Fruit fly (Drosophila melanogaster) whole organism, embryonic: ENCODE data around the gene RpL24-like.
A peak's percentile ranks its signal among the peaks of the same experiment; 100 is the strongest.

Experiments
- Atf3 ChIP-seq: fragments of 200-800 bp; sonication (Bioruptor generic); optimal IDR thresholded peaks from 3 replicates; lab custom pipeline; 2016; ENCODE audit warnings: missing biosample characterization, missing genetic modification characterization
- CG10321 ChIP-seq: fragments of 200-800 bp; sonication (Bioruptor generic); IDR thresholded peaks from 2 replicates; pipeline ENCODE4 v1.3.6; 2022; ENCODE audit warnings: missing biosample characterization, missing genetic modification characterization
- CG10543 ChIP-seq: fragments of 200-800 bp; sonication (Bioruptor generic); optimal IDR thresholded peaks from 3 replicates; lab custom pipeline; 2017; ENCODE audit warnings: missing biosample characterization, mild to moderate bottlenecking, missing genetic modification characterization, moderate library complexity
- CG12942 ChIP-seq: fragments of 200-800 bp; sonication (Bioruptor generic); optimal IDR thresholded peaks from 3 replicates; lab custom pipeline; 2016; ENCODE audit warnings: missing biosample characterization, missing genetic modification characterization
- CG13296 ChIP-seq: fragments of 200-800 bp; sonication (Bioruptor generic); optimal IDR thresholded peaks from 3 replicates; lab custom pipeline; 2018; ENCODE audit warnings: missing biosample characterization, mild to moderate bottlenecking, missing genetic modification characterization
- CG1832 ChIP-seq: fragments of 200-800 bp; sonication (Bioruptor generic); optimal IDR thresholded peaks from 2 replicates; lab custom pipeline; 2017; ENCODE audit warnings: missing biosample characterization, mild to moderate bottlenecking, missing genetic modification characterization, inconsistent platforms
- CG2889 ChIP-seq: fragments of 200-800 bp; sonication (Bioruptor generic); IDR thresholded peaks from 3 replicates; pipeline ENCODE4 v1.3.6; 2022; ENCODE audit warnings: missing biosample characterization, missing genetic modification characterization
- CG30431 ChIP-seq: fragments of 200-800 bp; sonication (Bioruptor generic); optimal IDR thresholded peaks from 2 replicates; lab custom pipeline; 2017; ENCODE audit warnings: missing biosample characterization, missing genetic modification characterization
- CG31388 ChIP-seq: fragments of 200-800 bp; sonication (Bioruptor generic); optimal IDR thresholded peaks from 2 replicates; lab custom pipeline; 2016; ENCODE audit warnings: missing biosample characterization, missing genetic modification characterization
- CG32767 ChIP-seq: fragments of 200-800 bp; sonication (Bioruptor generic); IDR thresholded peaks from 2 replicates; pipeline ENCODE4 v1.3.6; 2022; ENCODE audit warnings: missing biosample characterization, missing genetic modification characterization
- CG32772 ChIP-seq: fragments of 200-800 bp; sonication (Bioruptor generic); IDR thresholded peaks from 2 replicates; pipeline ENCODE4 v1.3.6; 2022; ENCODE audit warnings: missing biosample characterization, missing genetic modification characterization
- CG3407 ChIP-seq: fragments of 200-800 bp; sonication (Bioruptor generic); optimal IDR thresholded peaks from 2 replicates; lab custom pipeline; 2018; ENCODE audit warnings: missing biosample characterization, mild to moderate bottlenecking, missing genetic modification characterization
- CG4424 ChIP-seq: fragments of 200-800 bp; sonication (Bioruptor generic); optimal IDR thresholded peaks from 3 replicates; lab custom pipeline; 2016; ENCODE audit warnings: missing biosample characterization, missing genetic modification characterization
- CG6683 ChIP-seq: fragments of 200-800 bp; sonication (Bioruptor generic); optimal IDR thresholded peaks from 2 replicates; lab custom pipeline; 2017; ENCODE audit warnings: missing biosample characterization, mild to moderate bottlenecking, missing genetic modification characterization, missing genetic modification reagents
- CG8281 ChIP-seq: fragments of 200-800 bp; sonication (Bioruptor generic); optimal IDR thresholded peaks from 2 replicates; lab custom pipeline; 2018; ENCODE audit warnings: missing biosample characterization, mild to moderate bottlenecking, missing genetic modification characterization, moderate library complexity
- CG8478 ChIP-seq: fragments of >200 bp; optimal IDR thresholded peaks from 2 replicates; lab custom pipeline; 2018
- CHES-1-like ChIP-seq: fragments of 200-800 bp; sonication (Bioruptor generic); optimal IDR thresholded peaks from 2 replicates; lab custom pipeline; 2016; ENCODE audit warnings: missing biosample characterization, missing genetic modification characterization
- CrebB ChIP-seq: fragments of 200-800 bp; sonication (Bioruptor generic); optimal IDR thresholded peaks from 3 replicates; lab custom pipeline; 2018; ENCODE audit warnings: missing biosample characterization, mild to moderate bottlenecking, missing genetic modification characterization
- Dbx ChIP-seq: fragments of 200-800 bp; sonication (Bioruptor generic); IDR thresholded peaks from 3 replicates; pipeline ENCODE4 v1.3.6; 2022; ENCODE audit warnings: missing biosample characterization, missing genetic modification characterization
- Dll ChIP-seq: fragments of 200-800 bp; sonication (Bioruptor generic); IDR thresholded peaks from 4 replicates; pipeline ENCODE4 v1.3.6; 2022; ENCODE audit warnings: missing biosample characterization, missing genetic modification characterization; ENCODE audit not compliant: partially characterized antibody
- HHEX ChIP-seq: fragments of 200-800 bp; sonication (Bioruptor generic); optimal IDR thresholded peaks from 3 replicates; lab custom pipeline; 2017; ENCODE audit warnings: missing biosample characterization, mild to moderate bottlenecking, missing genetic modification characterization, missing genetic modification reagents
- Hsf ChIP-seq: fragments of 200-800 bp; sonication (Bioruptor generic); optimal IDR thresholded peaks from 3 replicates; lab custom pipeline; 2016; ENCODE audit warnings: missing biosample characterization, missing genetic modification characterization
- Nf-YA ChIP-seq: fragments of 200-800 bp; sonication (Bioruptor generic); IDR thresholded peaks from 2 replicates; pipeline ENCODE4 v1.3.6; 2022; ENCODE audit warnings: missing biosample characterization, missing genetic modification characterization
- Rx ChIP-seq: fragments of 200-800 bp; sonication (Bioruptor generic); IDR thresholded peaks from 2 replicates; pipeline ENCODE4 v1.3.6; 2022; ENCODE audit warnings: missing biosample characterization, missing genetic modification characterization
- Sox102F ChIP-seq: fragments of 200-800 bp; sonication (Bioruptor generic); optimal IDR thresholded peaks from 2 replicates; lab custom pipeline; 2018; ENCODE audit warnings: missing biosample characterization, mild to moderate bottlenecking, missing genetic modification characterization, moderate library complexity
- Ssrp ChIP-seq: fragments of 200-800 bp; sonication (Bioruptor generic); optimal IDR thresholded peaks from 2 replicates; lab custom pipeline; 2018; ENCODE audit warnings: missing biosample characterization, mild to moderate bottlenecking, missing genetic modification characterization, moderate library complexity
- Taf1 ChIP-seq: fragments of 200-800 bp; sonication (Bioruptor generic); IDR thresholded peaks from 2 replicates; pipeline ENCODE4 v1.3.6; 2022; ENCODE audit warnings: missing biosample characterization, missing genetic modification characterization
- YL-1 ChIP-seq: fragments of 200-800 bp; sonication (Bioruptor generic); optimal IDR thresholded peaks from 3 replicates; lab custom pipeline; 2017; ENCODE audit warnings: missing biosample characterization, mild to moderate bottlenecking, missing genetic modification characterization
- al ChIP-seq: fragments of 200-800 bp; sonication (Bioruptor generic); IDR thresholded peaks from 2 replicates; pipeline ENCODE4 v1.3.6; 2022; ENCODE audit warnings: missing biosample characterization, missing genetic modification characterization
- bsh ChIP-seq, 2 experiments: fragments of 200-800 bp; sonication (Bioruptor generic); optimal IDR thresholded peaks; 2 replicates each; lab custom pipeline; 2017 to 2018; ENCODE audit warnings: mild to moderate bottlenecking in 2 of 2, missing biosample characterization in 2 of 2, missing genetic modification characterization in 2 of 2, moderate library complexity in 1 of 2
- btn ChIP-seq: fragments of 200-800 bp; sonication (Bioruptor generic); optimal IDR thresholded peaks from 2 replicates; lab custom pipeline; 2016; ENCODE audit warnings: missing biosample characterization, missing genetic modification characterization
- chinmo ChIP-seq: fragments of 200-800 bp; sonication (Bioruptor generic); IDR thresholded peaks from 4 replicates; pipeline ENCODE4 v1.3.6; 2022; ENCODE audit warnings: missing biosample characterization, missing genetic modification characterization; ENCODE audit not compliant: partially characterized antibody
- dmrt99B ChIP-seq: fragments of 200-800 bp; sonication (Bioruptor generic); optimal IDR thresholded peaks from 2 replicates; lab custom pipeline; 2018; ENCODE audit warnings: missing biosample characterization, mild to moderate bottlenecking, missing genetic modification characterization, moderate library complexity
- emc ChIP-seq: fragments of 200-800 bp; sonication (Bioruptor generic); optimal IDR thresholded peaks from 2 replicates; lab custom pipeline; 2016; ENCODE audit warnings: missing biosample characterization, missing genetic modification characterization
- eyg ChIP-seq: fragments of 200-800 bp; sonication (Bioruptor generic); optimal IDR thresholded peaks from 3 replicates; lab custom pipeline; 2016; ENCODE audit warnings: missing biosample characterization, missing genetic modification characterization
- fru ChIP-seq: fragments of >200 bp; optimal IDR thresholded peaks from 2 replicates; lab custom pipeline; 2017
- gce ChIP-seq: fragments of 200-800 bp; sonication (Bioruptor generic); IDR thresholded peaks from 3 replicates; pipeline ENCODE4 v1.3.6; 2022; ENCODE audit warnings: missing biosample characterization, missing genetic modification characterization
- gcm2 ChIP-seq: fragments of 200-800 bp; sonication (Bioruptor generic); optimal IDR thresholded peaks from 2 replicates; lab custom pipeline; 2016; ENCODE audit warnings: missing biosample characterization, missing genetic modification characterization
- gsb-n ChIP-seq: fragments of 200-800 bp; sonication (Bioruptor generic); optimal IDR thresholded peaks from 3 replicates; lab custom pipeline; 2018; ENCODE audit warnings: missing biosample characterization, mild to moderate bottlenecking, missing genetic modification characterization
- gt ChIP-seq: fragments of 200-800 bp; sonication (Bioruptor generic); IDR thresholded peaks from 2 replicates; pipeline ENCODE4 v1.3.6; 2022; ENCODE audit warnings: missing biosample characterization, missing genetic modification characterization
- jigr1 ChIP-seq: fragments of 200-800 bp; sonication (Bioruptor generic); IDR thresholded peaks from 3 replicates; pipeline ENCODE4 v1.3.6; 2022; ENCODE audit warnings: missing biosample characterization, missing genetic modification characterization
- kah ChIP-seq: fragments of 200-800 bp; sonication (Bioruptor generic); optimal IDR thresholded peaks from 2 replicates; lab custom pipeline; 2018; ENCODE audit warnings: missing biosample characterization, mild to moderate bottlenecking, missing genetic modification characterization
- mld ChIP-seq: fragments of 200-800 bp; sonication (Bioruptor generic); IDR thresholded peaks from 3 replicates; pipeline ENCODE4 v1.3.6; 2022; ENCODE audit warnings: missing biosample characterization, missing genetic modification characterization; ENCODE audit not compliant: partially characterized antibody
- pan ChIP-seq, 4 experiments: fragments of >200 bp in 3 of 4; fragments of 200-800 bp in 1 of 4; sonication (Bioruptor generic) in 1 of 4; optimal IDR thresholded peaks in 3 of 4; IDR thresholded peaks in 1 of 4; 2 replicates each; pipeline versions ENCODE4 v1.3.6 to Lab custom; 2017 to 2022; ENCODE audit warnings: missing biosample characterization in 2 of 4, missing genetic modification characterization in 2 of 4, mixed read lengths in 1 of 4
- sc ChIP-seq, 3 experiments: fragments of >200 bp in 2 of 3; fragments of 200-800 bp in 1 of 3; sonication (Bioruptor generic) in 1 of 3; optimal IDR thresholded peaks; 2 replicates in 2 of 3; 3 replicates in 1 of 3; lab custom pipeline; 2017; ENCODE audit warnings: mild to moderate bottlenecking in 1 of 3, missing biosample characterization in 1 of 3, missing genetic modification characterization in 1 of 3, missing genetic modification reagents in 1 of 3
- slou ChIP-seq: fragments of 200-800 bp; sonication (Bioruptor generic); optimal IDR thresholded peaks from 3 replicates; lab custom pipeline; 2016; ENCODE audit warnings: missing biosample characterization, missing genetic modification characterization
- tin ChIP-seq: fragments of 200-800 bp; sonication (Bioruptor generic); optimal IDR thresholded peaks from 3 replicates; lab custom pipeline; 2016; ENCODE audit warnings: missing biosample characterization, missing genetic modification characterization
- trem ChIP-seq: fragments of 200-800 bp; optimal IDR thresholded peaks from 3 replicates; lab custom pipeline; 2019; ENCODE audit warnings: missing biosample characterization, mild to moderate bottlenecking, missing genetic modification characterization, moderate library complexity
- usp ChIP-seq: fragments of >200 bp; optimal IDR thresholded peaks from 2 replicates; lab custom pipeline; 2017; ENCODE audit warnings: missing biosample characterization, missing genetic modification characterization

Gene RpL24-like

dm6 chr3R:11458022-11458850 lies 26.9 kb upstream of the RpL24-like start (continued):
- TF ChIP-seq jigr1 (GFP tag; lab: Robert Waterston, UW): no peak
- TF ChIP-seq trem (tag; lab: Kevin White, UChicago): no peak
- peak; percentile 70; the same call in 1 of the 2 replicates for TF ChIP-seq Nf-YA (GFP tag; lab: Robert Waterston, UW)
- no peak for TF ChIP-seq CG10543 (GFP tag; lab: Kevin White, UChicago)
- no peak for TF ChIP-seq fru
- peak; percentile 64 for TF ChIP-seq Rx
- no peak for TF ChIP-seq YL-1
- TF ChIP-seq tin (GFP tag; lab: Kevin White, UChicago): peak; percentile 38
- peak; percentile 77 for TF ChIP-seq eyg
- TF ChIP-seq Dbx (GFP tag; lab: Robert Waterston, UW): peak; percentile 82
- peak; percentile 43; the same call in 2 of the 4 replicates for TF ChIP-seq chinmo (GFP tag; lab: Robert Waterston, UW)
- TF ChIP-seq gce: no peak; the same call in 2 of the 3 replicates
- peak; percentile 75; the same call in 1 of the 2 replicates for TF ChIP-seq Taf1 (GFP tag; lab: Robert Waterston, UW)
- TF ChIP-seq CG1832 (GFP tag; lab: Kevin White, UChicago): no peak
- peak; percentile 82; the same call in 2 of the 3 replicates for TF ChIP-seq CG2889 (GFP tag; lab: Robert Waterston, UW)
- TF ChIP-seq slou: no peak
- TF ChIP-seq CG30431 (GFP tag; lab: Kevin White, UChicago): peak; percentile 55
- peak; percentile 52 for TF ChIP-seq CG13296 (GFP tag; lab: Kevin White, UChicago)
- no peak for TF ChIP-seq CG10321 (GFP tag; lab: Robert Waterston, UW)
- TF ChIP-seq Dll (GFP tag; lab: Robert Waterston, UW): no peak
- no peak for TF ChIP-seq mld (GFP tag; lab: Robert Waterston, UW)
- no peak for TF ChIP-seq CG32767
- peak; percentile 22 for TF ChIP-seq CG8281 (tag; lab: Kevin White, UChicago)
- peak; percentile 48 for TF ChIP-seq CHES-1-like (GFP tag; lab: Kevin White, UChicago)
- TF ChIP-seq CG12942 (GFP tag; lab: Kevin White, UChicago): peak; percentile 29
- peak; percentile 44 for TF ChIP-seq Hsf (GFP tag; lab: Kevin White, UChicago)
- TF ChIP-seq kah: no peak
- no peak for TF ChIP-seq CG8478
- no peak for TF ChIP-seq sc (optimal IDR thresholded peaks at IDR 0.05; lab: Kevin White, UChicago)
- no peak for TF ChIP-seq sc (GFP tag; optimal IDR thresholded peaks at IDR 0.05; lab: Kevin White, UChicago)
- TF ChIP-seq bsh (GFP tag; optimal IDR thresholded peaks at IDR 0.05; lab: Kevin White, UChicago): no peak
- TF ChIP-seq CG6683 (GFP tag; lab: Kevin White, UChicago): peak; percentile 21
- peak; percentile 68 for TF ChIP-seq dmrt99B (tag; lab: Kevin White, UChicago)
- TF ChIP-seq gsb-n (tag; lab: Kevin White, UChicago): no peak
- TF ChIP-seq CG32772: peak; percentile 81
- TF ChIP-seq pan (optimal IDR thresholded peaks at IDR 0.05; lab: Kevin White, UChicago): no peak
- peak in 1 of 2 experiments; percentile 85 for TF ChIP-seq pan (GFP tag; optimal IDR thresholded peaks at IDR 0.05 in 1 of 2, IDR thresholded peaks at IDR 0.05 in 1 of 2)
- peak; percentile 1 for TF ChIP-seq CG3407
- no peak for TF ChIP-seq btn
- TF ChIP-seq al: peak; percentile 78
- peak; percentile 53 for TF ChIP-seq emc
- peak; percentile 44 for TF ChIP-seq Ssrp (tag; lab: Kevin White, UChicago)
- peak; percentile 22 for TF ChIP-seq Atf3 (GFP tag; lab: Kevin White, UChicago)
- TF ChIP-seq HHEX (GFP tag; lab: Kevin White, UChicago): peak; percentile 70
- no peak for TF ChIP-seq CrebB (tag; lab: Kevin White, UChicago)
- TF ChIP-seq gcm2 (GFP tag; lab: Kevin White, UChicago): no peak
- TF ChIP-seq CG31388 (GFP tag; lab: Kevin White, UChicago): no peak
- TF ChIP-seq Sox102F (GFP tag; lab: Kevin White, UChicago): peak; percentile 65
- no peak for TF ChIP-seq usp (GFP tag; lab: Kevin White, UChicago)
- 0 out of 2 replicates have a peak, but pooled peaks have one; percentile 32 for TF ChIP-seq gt (GFP tag; lab: Robert Waterston, UW)
- TF ChIP-seq CG4424 (GFP tag; lab: Kevin White, UChicago): peak; percentile 57
